Worm (Caenorhabditis elegans) whole organism, early embryonic: ENCODE data around the gene Y49F6B.14.

ENCODE experiments used
- B0310.2 ChIP-seq: sonication (generic microtip); optimal IDR thresholded peaks from 2 replicates; lab custom pipeline; 2016; ENCODE audit warnings: mild to moderate bottlenecking, missing genetic modification characterization, missing compliant biosample characterization
- ama-1 ChIP-seq: fragments of 150-350 bp; optimal IDR thresholded peaks from 2 replicates; lab custom pipeline; 2014
- ceh-13 ChIP-seq: fragments of 200-800 bp; sonication (Bioruptor generic); optimal IDR thresholded peaks from 2 replicates; lab custom pipeline; 2018; ENCODE audit warnings: mild to moderate bottlenecking, missing genetic modification characterization, missing compliant biosample characterization
- hnd-1 ChIP-seq: sonication (generic microtip); optimal IDR thresholded peaks from 2 replicates; lab custom pipeline; 2016; ENCODE audit warnings: missing genetic modification characterization, missing compliant biosample characterization
- pes-1 ChIP-seq: fragments of 200-800 bp; sonication (Bioruptor generic); IDR thresholded peaks from 2 replicates; pipeline ENCODE4 v1.3.6; 2022; ENCODE audit warnings: missing genetic modification reagents, missing genetic modification characterization, missing compliant biosample characterization
- tbx-11 ChIP-seq: fragments of 200-800 bp; sonication (Bioruptor generic); IDR thresholded peaks from 2 replicates; pipeline ENCODE4 v1.3.6; 2022; ENCODE audit warnings: missing genetic modification characterization, missing compliant biosample characterization
- tra-4 ChIP-seq: sonication (generic microtip); optimal IDR thresholded peaks from 2 replicates; lab custom pipeline; 2017; ENCODE audit warnings: missing genetic modification characterization, missing compliant biosample characterization

ce11 chrII:3561561-3561960 is 46.3 kb upstream of the Y49F6B.14 start, which contains the start of gene W10G11.2:
- TF ChIP-seq ceh-13 (no peak), tra-4 (tag; lab: Kevin White, UChicago) (no peak), tbx-11 (GFP tag; lab: Robert Waterston, UW) (no peak), pes-1 (GFP tag; lab: Robert Waterston, UW) (no peak), hnd-1 (tag; lab: Kevin White, UChicago) (no peak), ama-1 (no peak), B0310.2 (no peak)
